Worm (Caenorhabditis elegans) whole organism, late embryonic: Measurements from ENCODE around the gene clec-6.
"Not testable (repeated sequence)": the region's sequence is repeated elsewhere in the genome, so short reads cannot be mapped to it uniquely, and the experiment has no call there.

Experiments
- C08G9.2 ChIP-seq: sonication (generic microtip); optimal IDR thresholded peaks from 2 replicates; lab custom pipeline; 2016; ENCODE audit warnings: mild to moderate bottlenecking, missing genetic modification characterization, moderate library complexity, missing compliant biosample characterization
- K09A11.1 ChIP-seq: sonication (generic microtip); optimal IDR thresholded peaks from 2 replicates; lab custom pipeline; 2017; ENCODE audit warnings: antibody characterized with exemption, mild to moderate bottlenecking, missing genetic modification characterization, missing compliant biosample characterization; ENCODE audit not compliant: insufficient read depth
- T23F11.4 ChIP-seq: fragments of 200-800 bp; sonication (Bioruptor generic); optimal IDR thresholded peaks from 2 replicates; lab custom pipeline; 2018; ENCODE audit warnings: mild to moderate bottlenecking, missing genetic modification characterization, missing compliant biosample characterization
- Y22D7AL.16 ChIP-seq: sonication (generic microtip); optimal IDR thresholded peaks from 2 replicates; lab custom pipeline; 2016; ENCODE audit warnings: missing genetic modification characterization, missing compliant biosample characterization
- ahr-1 ChIP-seq: sonication (generic microtip); optimal IDR thresholded peaks from 2 replicates; lab custom pipeline; 2016; ENCODE audit warnings: missing genetic modification characterization, missing compliant biosample characterization
- ama-1 ChIP-seq: fragments of 150-350 bp; optimal IDR thresholded peaks from 2 replicates; lab custom pipeline; 2014
- ceh-14 ChIP-seq: sonication (generic microtip); optimal IDR thresholded peaks from 2 replicates; lab custom pipeline; 2016; ENCODE audit warnings: missing genotype, missing genetic modification characterization, missing compliant biosample characterization
- ceh-18 ChIP-seq: sonication (generic microtip); optimal IDR thresholded peaks from 2 replicates; lab custom pipeline; 2016; ENCODE audit warnings: missing genetic modification characterization, missing compliant biosample characterization
- ceh-22 ChIP-seq: sonication (generic microtip); optimal IDR thresholded peaks from 2 replicates; lab custom pipeline; 2017; ENCODE audit warnings: missing biosample characterization, missing genetic modification characterization
- ceh-31 ChIP-seq: sonication (generic microtip); optimal IDR thresholded peaks from 2 replicates; lab custom pipeline; 2016; ENCODE audit warnings: missing genetic modification characterization, missing compliant biosample characterization
- ceh-34 ChIP-seq: sonication (generic microtip); optimal IDR thresholded peaks from 2 replicates; lab custom pipeline; 2016; ENCODE audit warnings: mild to moderate bottlenecking, missing genetic modification characterization, missing compliant biosample characterization
- ceh-45 ChIP-seq: fragments of 200-800 bp; sonication (Bioruptor generic); IDR thresholded peaks from 2 replicates; pipeline ENCODE4 v1.3.6; 2022; ENCODE audit warnings: missing genetic modification reagents, missing genetic modification characterization, missing compliant biosample characterization
- ceh-48 ChIP-seq: sonication (generic microtip); optimal IDR thresholded peaks from 2 replicates; lab custom pipeline; 2016; ENCODE audit warnings: missing genetic modification characterization, inconsistent platforms, missing compliant biosample characterization
- ceh-6 ChIP-seq: fragments of 200-800 bp; sonication (Bioruptor generic); optimal IDR thresholded peaks from 2 replicates; lab custom pipeline; 2018; ENCODE audit warnings: mild to moderate bottlenecking, missing genetic modification characterization, missing compliant biosample characterization
- ceh-9 ChIP-seq: sonication (generic microtip); optimal IDR thresholded peaks from 2 replicates; lab custom pipeline; 2016; ENCODE audit warnings: mild to moderate bottlenecking, missing genetic modification characterization, inconsistent platforms, missing compliant biosample characterization
- dmd-4 ChIP-seq: sonication (generic microtip); optimal IDR thresholded peaks from 2 replicates; lab custom pipeline; 2016; ENCODE audit warnings: borderline replicate concordance, missing genetic modification characterization, missing compliant biosample characterization
- dve-1 ChIP-seq: sonication (generic microtip); optimal IDR thresholded peaks from 2 replicates; lab custom pipeline; 2017; ENCODE audit warnings: antibody characterized with exemption, mild to moderate bottlenecking, missing genetic modification characterization, missing compliant biosample characterization
- elt-2 ChIP-seq: sonication (generic microtip); optimal IDR thresholded peaks from 2 replicates; lab custom pipeline; 2016; ENCODE audit warnings: missing genetic modification reagents, missing genetic modification characterization, missing compliant biosample characterization
- elt-4 ChIP-seq: sonication (generic microtip); optimal IDR thresholded peaks from 2 replicates; lab custom pipeline; 2016; ENCODE audit warnings: missing genetic modification characterization, missing compliant biosample characterization
- gmeb-2 ChIP-seq: sonication (generic microtip); optimal IDR thresholded peaks from 2 replicates; lab custom pipeline; 2016; ENCODE audit warnings: missing genetic modification characterization, inconsistent platforms, missing compliant biosample characterization
- hlh-30 ChIP-seq: sonication (generic microtip); optimal IDR thresholded peaks from 2 replicates; lab custom pipeline; 2017; ENCODE audit warnings: antibody characterized with exemption, missing genetic modification characterization, missing compliant biosample characterization; ENCODE audit not compliant: insufficient read depth
- hlh-8 ChIP-seq: sonication (generic microtip); optimal IDR thresholded peaks from 2 replicates; lab custom pipeline; 2016; ENCODE audit warnings: missing genotype, missing genetic modification characterization, missing compliant biosample characterization
- mec-3 ChIP-seq: sonication (generic microtip); optimal IDR thresholded peaks from 2 replicates; lab custom pipeline; 2016; ENCODE audit warnings: borderline replicate concordance, missing genetic modification characterization, missing compliant biosample characterization
- nfya-1 ChIP-seq: sonication (generic microtip); optimal IDR thresholded peaks from 2 replicates; lab custom pipeline; 2017; ENCODE audit warnings: missing genetic modification characterization, mild to moderate bottlenecking, missing compliant biosample characterization, antibody characterized with exemption, moderate library complexity
- nhr-11 ChIP-seq: fragments of 150-350 bp; optimal IDR thresholded peaks from 2 replicates; lab custom pipeline; 2014; ENCODE audit warnings: missing biosample characterization, missing genetic modification characterization
- pat-9 ChIP-seq: fragments of 200-800 bp; sonication (Bioruptor generic); optimal IDR thresholded peaks from 2 replicates; lab custom pipeline; 2018; ENCODE audit warnings: mild to moderate bottlenecking, missing genetic modification characterization, moderate library complexity, missing compliant biosample characterization
- pax-1 ChIP-seq: fragments of 150-350 bp; optimal IDR thresholded peaks from 2 replicates; lab custom pipeline; 2014; ENCODE audit warnings: missing biosample characterization, missing genetic modification characterization
- pha-2 ChIP-seq: sonication (generic microtip); optimal IDR thresholded peaks from 2 replicates; lab custom pipeline; 2017; ENCODE audit warnings: mild to moderate bottlenecking, missing genetic modification characterization, missing compliant biosample characterization
- pha-4 ChIP-seq: fragments of 150-350 bp; optimal IDR thresholded peaks from 2 replicates; lab custom pipeline; 2018; ENCODE audit warnings: missing biosample characterization, missing genetic modification reagents, missing genetic modification characterization
- ref-2 ChIP-seq: sonication (generic microtip); optimal IDR thresholded peaks from 2 replicates; lab custom pipeline; 2016; ENCODE audit warnings: missing genetic modification characterization, missing compliant biosample characterization
- rnt-1 ChIP-seq: sonication (generic microtip); optimal IDR thresholded peaks from 2 replicates; lab custom pipeline; 2016; ENCODE audit warnings: missing genetic modification characterization, missing compliant biosample characterization
- sdc-2 ChIP-seq: sonication (generic microtip); optimal IDR thresholded peaks from 2 replicates; lab custom pipeline; 2016; ENCODE audit warnings: missing genotype, missing genetic modification characterization, missing compliant biosample characterization
- sox-4 ChIP-seq: sonication (generic microtip); optimal IDR thresholded peaks from 2 replicates; lab custom pipeline; 2017; ENCODE audit warnings: mild to moderate bottlenecking, missing genetic modification characterization, inconsistent platforms, missing compliant biosample characterization
- tbx-2 ChIP-seq: sonication (generic microtip); optimal IDR thresholded peaks from 2 replicates; lab custom pipeline; 2016; ENCODE audit warnings: missing genetic modification characterization, missing compliant biosample characterization
- unc-42 ChIP-seq: sonication (generic microtip); optimal IDR thresholded peaks from 2 replicates; lab custom pipeline; 2016; ENCODE audit warnings: missing genotype, missing genetic modification characterization, missing compliant biosample characterization
- zip-5 ChIP-seq: sonication (generic microtip); optimal IDR thresholded peaks from 2 replicates; lab custom pipeline; 2016; ENCODE audit warnings: missing genetic modification characterization, missing compliant biosample characterization
- ztf-16 ChIP-seq: sonication (generic microtip); optimal IDR thresholded peaks from 2 replicates; lab custom pipeline; 2017; ENCODE audit warnings: missing genetic modification characterization, missing compliant biosample characterization

clec-6 gene

ce11 chrIII:4930154-4930679 is 43.0 kb upstream of the clec-6 start, which contains the start of gene set-2 (continued):
- peak; percentile 34 for TF ChIP-seq ahr-1 (tag; lab: Kevin White, UChicago)
- TF ChIP-seq ceh-14: peak; percentile 34
- TF ChIP-seq ceh-34 (tag; lab: Kevin White, UChicago): peak; percentile 34
- no peak for TF ChIP-seq pha-4 (tag; lab: Kevin White, UChicago)
- TF ChIP-seq C08G9.2 (tag; lab: Kevin White, UChicago): peak; percentile 91
- TF ChIP-seq pha-2 (tag; lab: Kevin White, UChicago): peak; percentile 9
- TF ChIP-seq mec-3: peak; percentile 74
- TF ChIP-seq, all 69 proteins: peak for 25

DNA sequence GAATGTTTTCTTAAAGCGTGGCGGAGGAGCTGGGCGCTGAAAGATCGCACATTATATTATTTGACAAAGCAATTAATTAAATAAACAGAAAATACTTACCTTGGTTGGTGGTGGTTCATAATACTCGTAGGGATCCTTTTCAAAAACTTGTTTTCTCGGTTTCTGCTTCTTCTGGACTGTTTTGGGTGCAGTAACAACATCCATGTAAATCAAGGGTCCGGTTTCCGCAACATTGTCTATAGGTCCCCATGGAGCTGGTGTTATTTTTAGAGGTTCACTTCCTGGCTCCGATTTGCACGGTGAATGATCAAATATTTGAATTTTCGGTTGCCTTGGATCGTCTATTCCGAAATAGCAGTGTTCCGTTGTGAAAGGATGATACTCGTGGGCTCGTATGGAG is 36.9 kb upstream of the clec-6 start:
- TF ChIP-seq elt-4: no peak

- not testable (repeated sequence) for TF ChIP-seq Y22D7AL.16, gmeb-2, hlh-8 (tag; lab: Kevin White, UChicago)
- TF ChIP-seq, all 69 proteins: peak for 0; not testable (repeated sequence) for 69
Measured at ce11 chrIII:4922020-4922419, 34.8 kb upstream of the clec-6 start, which contains the start of gene mmab-1. TSS of gene mmab-1 (minus strand) at chrIII:4922114.

- TF ChIP-seq ceh-14 (no peak), pax-1 (tag; lab: Kevin White, UChicago) (no peak), ceh-6 (GFP tag; lab: Kevin White, UChicago) (no peak), dve-1 (tag; lab: Kevin White, UChicago) (no peak), ztf-16 (tag; lab: Kevin White, UChicago) (no peak), nhr-11 (tag; lab: Kevin White, UChicago) (no peak), elt-2 (tag; lab: Kevin White, UChicago) (no peak), tbx-2 (tag; lab: Kevin White, UChicago) (no peak), nfya-1 (tag; lab: Kevin White, UChicago) (no peak), ceh-45 (no peak), ceh-34 (tag; lab: Kevin White, UChicago) (no peak), ref-2 (no peak)
- TF ChIP-seq, all 69 proteins: peak for 0
Measured at ce11 chrIII:4920221-4920620, 33.0 kb upstream of the clec-6 start, which contains the start of gene ula-1. TSS of gene ula-1 (minus strand) at chrIII:4920321.

DNA sequence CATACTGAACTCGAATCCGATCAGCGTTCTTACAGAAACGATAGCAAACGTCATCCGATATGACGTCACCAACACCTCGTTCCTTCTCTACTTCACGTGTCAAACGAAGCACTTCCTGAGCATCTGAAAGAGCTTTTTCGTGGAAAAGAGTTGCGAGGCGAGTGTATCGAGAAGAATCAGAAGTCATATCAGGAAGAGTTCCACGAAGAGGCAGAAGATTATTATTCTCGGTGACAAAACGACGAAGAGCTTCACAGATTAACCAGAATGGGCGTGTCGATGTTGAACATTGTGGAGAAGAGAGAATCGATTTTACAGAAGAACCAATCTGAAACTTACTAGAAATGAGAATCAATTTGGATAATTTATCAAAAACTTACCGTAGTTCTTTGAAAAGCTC is 31.7 kb upstream of the clec-6 start:
- no peak for TF ChIP-seq rnt-1 (tag; lab: Kevin White, UChicago)

- TF ChIP-seq nfya-1 (tag; lab: Kevin White, UChicago) (peak; percentile 46), unc-42 (tag; lab: Kevin White, UChicago) (peak; percentile 15), ceh-31 (tag; lab: Kevin White, UChicago) (peak; percentile 41), ceh-9 (tag; lab: Kevin White, UChicago) (no peak), dmd-4 (tag; lab: Kevin White, UChicago) (no peak)
Measured at ce11 chrIII:4917960-4918712, 30.9 kb upstream of the clec-6 start, which contains the start of gene rpb-8. TSS of gene rpb-8 (minus strand) at chrIII:4918008.

DNA sequence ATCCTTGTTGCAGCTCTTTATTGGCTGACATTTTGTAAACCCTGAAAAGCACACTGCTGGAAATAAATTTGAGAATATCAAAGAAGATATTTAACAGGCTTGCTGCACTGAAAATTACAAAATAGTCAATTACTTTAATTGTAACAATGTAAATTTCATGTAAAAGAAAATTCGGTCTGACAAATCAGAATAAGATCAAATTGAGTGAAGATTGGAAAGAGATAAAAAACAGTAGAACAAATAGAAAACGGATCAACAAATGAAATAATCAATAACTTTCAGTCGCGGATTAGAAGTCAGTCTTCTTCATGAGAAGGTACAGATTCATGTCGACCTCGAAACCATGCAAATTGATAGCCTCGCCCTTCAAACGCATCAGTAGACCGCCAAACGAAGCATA is 29.8 kb upstream of the clec-6 start, which contains the start of gene rars-1:
TSS of gene rars-1 (minus strand) at position 101 of the 400 bp plus-strand sequence.
- no peak for TF ChIP-seq ceh-31 (tag; lab: Kevin White, UChicago)
- no peak for TF ChIP-seq ref-2
- TF ChIP-seq elt-4: no peak
- no peak for TF ChIP-seq ceh-48 (tag; lab: Kevin White, UChicago)
- no peak for TF ChIP-seq sdc-2 (tag; lab: Kevin White, UChicago)
- no peak for TF ChIP-seq pat-9 (tag; lab: Kevin White, UChicago)
- TF ChIP-seq ceh-18: no peak
- TF ChIP-seq ceh-22 (tag; lab: Kevin White, UChicago): no peak
- no peak for TF ChIP-seq T23F11.4 (GFP tag; lab: Kevin White, UChicago)
- TF ChIP-seq gmeb-2 (tag; lab: Kevin White, UChicago): no peak
- no peak for TF ChIP-seq hlh-30 (tag; lab: Kevin White, UChicago)
- no peak for TF ChIP-seq ama-1 (lab: Kevin White, UChicago)
- no peak for TF ChIP-seq K09A11.1 (tag; lab: Kevin White, UChicago)
- TF ChIP-seq zip-5 (tag; lab: Kevin White, UChicago): no peak
- no peak for TF ChIP-seq sox-4
- no peak for TF ChIP-seq mec-3
